Fruit fly (Drosophila melanogaster) whole organism, embryonic: Measurements from ENCODE around the gene CG3117.
A peak's percentile ranks its signal among the peaks of the same experiment; 100 is the strongest.

Experiments
- Bteb2 ChIP-seq: fragments of 200-800 bp; sonication (Bioruptor generic); optimal IDR thresholded peaks from 2 replicates; lab custom pipeline; 2016; ENCODE audit warnings: missing biosample characterization, missing genetic modification characterization
- CG10321 ChIP-seq: fragments of 200-800 bp; sonication (Bioruptor generic); IDR thresholded peaks from 2 replicates; pipeline ENCODE4 v1.3.6; 2022; ENCODE audit warnings: missing biosample characterization, missing genetic modification characterization
- CG10366 ChIP-seq: fragments of 200-800 bp; sonication (Bioruptor generic); IDR thresholded peaks from 2 replicates; pipeline ENCODE4 v1.3.6; 2022; ENCODE audit warnings: missing biosample characterization, missing genetic modification characterization
- CG10543 ChIP-seq: fragments of 200-800 bp; sonication (Bioruptor generic); optimal IDR thresholded peaks from 3 replicates; lab custom pipeline; 2017; ENCODE audit warnings: missing biosample characterization, mild to moderate bottlenecking, missing genetic modification characterization, moderate library complexity
- CG11504 ChIP-seq: fragments of 200-800 bp; sonication (Bioruptor generic); optimal IDR thresholded peaks from 3 replicates; lab custom pipeline; 2019; ENCODE audit warnings: missing biosample characterization, mild to moderate bottlenecking, missing genetic modification characterization, moderate library complexity
- CG11560 ChIP-seq: fragments of 200-800 bp; sonication (Bioruptor generic); IDR thresholded peaks from 3 replicates; pipeline ENCODE4 v1.3.6; 2022; ENCODE audit warnings: missing biosample characterization, missing genetic modification characterization
- CG12071 ChIP-seq: fragments of 200-800 bp; sonication (Bioruptor generic); optimal IDR thresholded peaks from 3 replicates; lab custom pipeline; 2018; ENCODE audit warnings: missing biosample characterization, mild to moderate bottlenecking, missing genetic modification characterization
- CG12391 ChIP-seq: fragments of 200-800 bp; sonication (Bioruptor generic); optimal IDR thresholded peaks from 3 replicates; lab custom pipeline; 2018; ENCODE audit warnings: missing biosample characterization, mild to moderate bottlenecking, missing genetic modification characterization, moderate library complexity
- CG13775 ChIP-seq: fragments of 200-800 bp; sonication (Bioruptor generic); optimal IDR thresholded peaks from 3 replicates; lab custom pipeline; 2017; ENCODE audit warnings: missing biosample characterization, mild to moderate bottlenecking, missing genetic modification characterization
- CG15269 ChIP-seq: fragments of 200-800 bp; sonication (Bioruptor generic); optimal IDR thresholded peaks from 2 replicates; lab custom pipeline; 2018; ENCODE audit warnings: missing biosample characterization, mild to moderate bottlenecking, missing genetic modification characterization, moderate library complexity
- CG17612 ChIP-seq: fragments of 200-800 bp; sonication (Bioruptor generic); IDR thresholded peaks from 2 replicates; pipeline ENCODE4 v1.3.6; 2022; ENCODE audit warnings: missing biosample characterization, missing genetic modification characterization
- CG18011 ChIP-seq: fragments of 200-800 bp; sonication (Bioruptor generic); optimal IDR thresholded peaks from 2 replicates; lab custom pipeline; 2017; ENCODE audit warnings: missing biosample characterization, missing genetic modification characterization, mild to moderate bottlenecking, moderate library complexity, missing genotype
- CG2129 ChIP-seq: fragments of 200-800 bp; sonication (Bioruptor generic); IDR thresholded peaks from 2 replicates; pipeline ENCODE4 v1.3.6; 2022; ENCODE audit warnings: missing biosample characterization, missing genetic modification characterization; ENCODE audit not compliant: partially characterized antibody
- CG34224 ChIP-seq: fragments of 200-800 bp; sonication (Bioruptor generic); IDR thresholded peaks from 3 replicates; pipeline ENCODE4 v1.3.6; 2022; ENCODE audit warnings: missing biosample characterization, missing genetic modification characterization; ENCODE audit not compliant: partially characterized antibody
- CG3726 ChIP-seq: fragments of 200-800 bp; sonication (Bioruptor generic); IDR thresholded peaks from 3 replicates; pipeline ENCODE4, ENCODE4 v1.3.6; 2022; ENCODE audit warnings: missing biosample characterization, missing genetic modification characterization
- CG5245 ChIP-seq: fragments of 200-800 bp; sonication (Bioruptor generic); optimal IDR thresholded peaks from 3 replicates; lab custom pipeline; 2016; ENCODE audit warnings: missing biosample characterization, missing genetic modification characterization
- CG6765 ChIP-seq: fragments of 200-800 bp; sonication (Bioruptor generic); optimal IDR thresholded peaks from 3 replicates; lab custom pipeline; 2017; ENCODE audit warnings: missing biosample characterization, mild to moderate bottlenecking, missing genetic modification characterization
- Chrac-16 ChIP-seq: fragments of 200-800 bp; sonication (Bioruptor generic); optimal IDR thresholded peaks from 3 replicates; lab custom pipeline; 2016; ENCODE audit warnings: missing biosample characterization, missing genetic modification characterization
- Fer1 ChIP-seq: fragments of 200-800 bp; sonication (Bioruptor generic); optimal IDR thresholded peaks from 2 replicates; lab custom pipeline; 2017; ENCODE audit warnings: missing biosample characterization, mild to moderate bottlenecking, missing genetic modification characterization
- Neu2 ChIP-seq: fragments of 200-800 bp; sonication (Bioruptor generic); optimal IDR thresholded peaks from 3 replicates; lab custom pipeline; 2016; ENCODE audit warnings: missing biosample characterization, missing genetic modification characterization, borderline replicate concordance
- Rfx ChIP-seq: fragments of 200-800 bp; sonication (Bioruptor generic); IDR thresholded peaks from 2 replicates; pipeline ENCODE4 v1.3.6; 2022; ENCODE audit warnings: missing biosample characterization, missing genetic modification characterization
- Rx ChIP-seq: fragments of 200-800 bp; sonication (Bioruptor generic); IDR thresholded peaks from 2 replicates; pipeline ENCODE4 v1.3.6; 2022; ENCODE audit warnings: missing biosample characterization, missing genetic modification characterization
- Sox102F ChIP-seq: fragments of 200-800 bp; sonication (Bioruptor generic); optimal IDR thresholded peaks from 2 replicates; lab custom pipeline; 2018; ENCODE audit warnings: missing biosample characterization, mild to moderate bottlenecking, missing genetic modification characterization, moderate library complexity
- abd-A ChIP-seq: fragments of 200-800 bp; sonication (Bioruptor generic); optimal IDR thresholded peaks from 3 replicates; lab custom pipeline; 2019; ENCODE audit warnings: missing biosample characterization, mild to moderate bottlenecking, missing genetic modification characterization, moderate library complexity
- bbx ChIP-seq: fragments of 200-800 bp; sonication (Bioruptor generic); IDR thresholded peaks from 2 replicates; pipeline ENCODE4 v1.3.6; 2022; ENCODE audit warnings: missing biosample characterization, missing genetic modification characterization; ENCODE audit not compliant: partially characterized antibody
- chif ChIP-seq, 2 experiments: fragments of 200-800 bp; sonication (Bioruptor generic); optimal IDR thresholded peaks; 3 replicates each; lab custom pipeline; 2016; ENCODE audit warnings: missing biosample characterization in 2 of 2, missing genetic modification characterization in 2 of 2
- chn ChIP-seq: fragments of 200-800 bp; sonication (Bioruptor generic); optimal IDR thresholded peaks from 2 replicates; lab custom pipeline; 2016; ENCODE audit warnings: missing biosample characterization, missing genetic modification characterization
- crp ChIP-seq, 2 experiments: fragments of 200-800 bp; sonication (Bioruptor generic); optimal IDR thresholded peaks; 2 replicates in 1 of 2; 3 replicates in 1 of 2; lab custom pipeline; 2017; ENCODE audit warnings: missing biosample characterization in 2 of 2, missing genetic modification characterization in 2 of 2, mild to moderate bottlenecking in 1 of 2, moderate library complexity in 1 of 2
- da ChIP-seq: fragments of 200-800 bp; sonication (Bioruptor generic); optimal IDR thresholded peaks from 2 replicates; lab custom pipeline; 2016; ENCODE audit warnings: missing biosample characterization, missing genetic modification characterization
- dm ChIP-seq: fragments of 200-800 bp; sonication (Bioruptor generic); optimal IDR thresholded peaks from 3 replicates; lab custom pipeline; 2016; ENCODE audit warnings: missing biosample characterization, missing genetic modification characterization
- eve ChIP-seq, 2 experiments: fragments of >200 bp; optimal IDR thresholded peaks; 2 replicates each; lab custom pipeline; 2017; ENCODE audit warnings: missing biosample characterization in 2 of 2, missing genetic modification characterization in 2 of 2
- fd102C ChIP-seq: fragments of 200-800 bp; sonication (Bioruptor generic); optimal IDR thresholded peaks from 2 replicates; lab custom pipeline; 2018; ENCODE audit warnings: missing biosample characterization, mild to moderate bottlenecking, missing genetic modification characterization, moderate library complexity
- gcm ChIP-seq: fragments of 200-800 bp; sonication (Bioruptor generic); optimal IDR thresholded peaks from 2 replicates; lab custom pipeline; 2019; ENCODE audit warnings: missing biosample characterization, mild to moderate bottlenecking, missing genetic modification characterization, moderate library complexity
- gcm2 ChIP-seq: fragments of 200-800 bp; sonication (Bioruptor generic); optimal IDR thresholded peaks from 2 replicates; lab custom pipeline; 2016; ENCODE audit warnings: missing biosample characterization, missing genetic modification characterization
- gem ChIP-seq: fragments of 200-800 bp; sonication (Bioruptor generic); optimal IDR thresholded peaks from 2 replicates; lab custom pipeline; 2019; ENCODE audit warnings: missing biosample characterization, mild to moderate bottlenecking, missing genetic modification characterization, moderate library complexity
- grn ChIP-seq: fragments of 200-800 bp; sonication (Bioruptor generic); optimal IDR thresholded peaks from 3 replicates; lab custom pipeline; 2017; ENCODE audit warnings: missing biosample characterization, missing genetic modification characterization
- ken ChIP-seq: fragments of 200-800 bp; sonication (Bioruptor generic); IDR thresholded peaks from 3 replicates; pipeline ENCODE4 v1.3.6; 2022; ENCODE audit warnings: missing biosample characterization, missing genetic modification characterization
- maf-S ChIP-seq: fragments of 200-800 bp; sonication (Bioruptor generic); optimal IDR thresholded peaks from 2 replicates; lab custom pipeline; 2016; ENCODE audit warnings: missing biosample characterization, missing genetic modification characterization
- mirr ChIP-seq: fragments of 200-800 bp; sonication (Bioruptor generic); optimal IDR thresholded peaks from 3 replicates; lab custom pipeline; 2018; ENCODE audit warnings: missing biosample characterization, mild to moderate bottlenecking, missing genetic modification characterization
- nerfin-2 ChIP-seq: fragments of 200-800 bp; sonication (Bioruptor generic); IDR thresholded peaks from 2 replicates; pipeline ENCODE4 v1.3.6; 2022; ENCODE audit warnings: missing biosample characterization, missing genetic modification characterization; ENCODE audit not compliant: partially characterized antibody
- phol ChIP-seq: fragments of 200-800 bp; sonication (Bioruptor generic); optimal IDR thresholded peaks from 3 replicates; lab custom pipeline; 2018; ENCODE audit warnings: missing biosample characterization, mild to moderate bottlenecking, missing genetic modification characterization, moderate library complexity
- sd ChIP-seq: fragments of 200-800 bp; sonication (Bioruptor generic); optimal IDR thresholded peaks from 3 replicates; lab custom pipeline; 2018; ENCODE audit warnings: missing biosample characterization, mild to moderate bottlenecking, missing genetic modification characterization, moderate library complexity
- shn ChIP-seq: fragments of 200-800 bp; sonication (Bioruptor generic); optimal IDR thresholded peaks from 3 replicates; lab custom pipeline; 2016; ENCODE audit warnings: missing biosample characterization, missing genetic modification characterization
- tap ChIP-seq: fragments of 200-800 bp; optimal IDR thresholded peaks from 3 replicates; lab custom pipeline; 2019; ENCODE audit warnings: missing biosample characterization, mild to moderate bottlenecking, missing genetic modification characterization, moderate library complexity
- tgo ChIP-seq: fragments of 200-800 bp; sonication (Bioruptor generic); IDR thresholded peaks from 3 replicates; pipeline ENCODE4 v1.3.6; 2022; ENCODE audit warnings: missing biosample characterization, missing genetic modification characterization
- tna ChIP-seq: fragments of 200-800 bp; sonication (Bioruptor generic); IDR thresholded peaks from 2 replicates; pipeline ENCODE4 v1.3.6; 2022; ENCODE audit warnings: missing biosample characterization, missing genetic modification characterization; ENCODE audit not compliant: partially characterized antibody
- tx ChIP-seq: fragments of 200-800 bp; sonication (Bioruptor generic); optimal IDR thresholded peaks from 2 replicates; lab custom pipeline; 2016; ENCODE audit warnings: missing biosample characterization, missing genetic modification characterization
- zen ChIP-seq: fragments of 200-800 bp; sonication (Bioruptor generic); optimal IDR thresholded peaks from 3 replicates; lab custom pipeline; 2018; ENCODE audit warnings: missing biosample characterization, mild to moderate bottlenecking, missing genetic modification characterization, moderate library complexity

Gene CG3117

DNA sequence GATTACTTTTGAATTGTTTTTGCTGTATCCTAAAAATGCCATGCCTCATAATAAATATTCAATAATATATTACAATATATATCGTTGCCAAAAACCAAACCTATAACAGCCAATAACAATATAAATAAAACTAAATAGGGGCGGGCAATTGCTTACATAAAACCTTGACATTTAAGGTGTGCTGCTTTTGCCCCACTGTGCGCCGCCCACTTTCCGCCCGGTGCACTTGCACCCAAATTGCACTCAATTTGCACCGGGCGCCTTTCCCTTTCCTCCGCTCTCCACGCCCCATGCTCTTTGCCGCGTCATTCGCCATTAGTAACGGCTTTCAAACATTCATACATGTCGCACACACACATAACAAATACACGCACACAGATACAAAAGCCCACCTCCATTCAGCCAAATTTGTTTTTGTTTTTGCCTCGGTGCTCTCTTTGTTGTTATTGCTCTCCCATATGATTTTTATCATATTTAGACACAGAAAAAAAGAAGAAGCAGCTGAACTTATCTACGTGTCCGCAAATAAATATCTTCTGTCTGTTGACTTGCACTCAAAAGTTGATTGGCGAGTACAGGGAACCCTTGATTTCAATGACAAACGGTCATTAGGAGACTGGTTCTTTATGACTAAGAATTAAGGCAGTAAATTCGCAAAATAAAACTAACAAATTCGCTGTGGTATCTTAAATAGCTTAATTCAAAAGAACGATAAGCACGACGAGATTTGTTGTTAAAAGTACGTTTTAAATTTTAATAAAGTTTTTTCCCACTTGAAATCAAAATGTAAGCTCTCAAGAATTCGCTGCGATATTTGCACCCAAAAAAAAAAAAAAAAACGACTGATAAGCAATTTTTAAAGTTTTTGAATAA lies 11.1 kb upstream of the CG3117 start (continued):
- TF ChIP-seq CG13775 (GFP tag; lab: Kevin White, UChicago) = no peak
- peak; percentile 84 for TF ChIP-seq mirr (GFP tag; lab: Kevin White, UChicago)
- no peak for TF ChIP-seq CG10366
- 0 out of 2 replicates have a peak, but pooled peaks have one; percentile 14 for TF ChIP-seq bbx (GFP tag; lab: Robert Waterston, UW)
- TF ChIP-seq Chrac-16 (GFP tag; lab: Kevin White, UChicago) = no peak
- TF ChIP-seq CG12071 = peak; percentile 42
- peak; percentile 25 for TF ChIP-seq CG15269
- TF ChIP-seq gem (tag; lab: Kevin White, UChicago) = peak; percentile 42
- TF ChIP-seq fd102C (GFP tag; lab: Kevin White, UChicago) = no peak
- peak; percentile 58; the same call in 1 of the 3 replicates for TF ChIP-seq ken (GFP tag; lab: Robert Waterston, UW)
- TF ChIP-seq sd = peak; percentile 66
- no peak for TF ChIP-seq CG18011
- no peak for TF ChIP-seq Bteb2 (GFP tag; lab: Kevin White, UChicago)
- peak; percentile 24 for TF ChIP-seq CG11504 (tag; lab: Kevin White, UChicago)
- TF ChIP-seq CG10321 (GFP tag; lab: Robert Waterston, UW) = 0 out of 2 replicates have a peak, but pooled peaks have one; percentile 16
- TF ChIP-seq Sox102F (GFP tag; lab: Kevin White, UChicago) = peak; percentile 43
- TF ChIP-seq tx (GFP tag; lab: Kevin White, UChicago) = no peak
- TF ChIP-seq gcm = no peak
- no peak for TF ChIP-seq CG17612 (GFP tag; lab: Robert Waterston, UW)
- TF ChIP-seq Fer1 = peak; percentile 24
- peak; percentile 8 for TF ChIP-seq shn (GFP tag; lab: Kevin White, UChicago)
- TF ChIP-seq da = no peak
- TF ChIP-seq phol = peak; percentile 24
- no peak for TF ChIP-seq zen (tag; lab: Kevin White, UChicago)
- TF ChIP-seq Rfx (GFP tag; lab: Robert Waterston, UW) = 0 out of 2 replicates have a peak, but pooled peaks have one; percentile 31
- peak in 1 of 2 experiments; percentile 22 for TF ChIP-seq eve (GFP tag; optimal IDR thresholded peaks at IDR 0.05; lab: Kevin White, UChicago)
- TF ChIP-seq CG34224 (GFP tag; lab: Robert Waterston, UW) = no peak
- TF ChIP-seq chn (GFP tag; lab: Kevin White, UChicago) = no peak
- TF ChIP-seq dm (GFP tag; lab: Kevin White, UChicago) = no peak
- no peak for TF ChIP-seq chif (GFP tag; optimal IDR thresholded peaks at IDR 0.05; lab: Kevin White, UChicago)
- TF ChIP-seq tap (tag; lab: Kevin White, UChicago) = peak; percentile 30
- TF ChIP-seq nerfin-2 (GFP tag; lab: Robert Waterston, UW) = no peak
- no peak for TF ChIP-seq CG2129 (GFP tag; lab: Robert Waterston, UW)
- no peak for TF ChIP-seq Neu2 (GFP tag; lab: Kevin White, UChicago)
- peak; percentile 2 for TF ChIP-seq gcm2 (GFP tag; lab: Kevin White, UChicago)
- TF ChIP-seq abd-A (tag; lab: Kevin White, UChicago) = peak; percentile 42
- TF ChIP-seq grn (GFP tag; lab: Kevin White, UChicago) = peak; percentile 85
- 0 out of 3 replicates have a peak, but pooled peaks have one; percentile 24 for TF ChIP-seq tgo (GFP tag; lab: Robert Waterston, UW)
- TF ChIP-seq CG12391 (tag; lab: Kevin White, UChicago) = peak; percentile 0
- TF ChIP-seq maf-S (GFP tag; lab: Kevin White, UChicago) = no peak
- no peak for TF ChIP-seq tna
- TF ChIP-seq CG3726 (GFP tag; lab: Robert Waterston, UW) = no peak
- TF ChIP-seq CG5245 (GFP tag; lab: Kevin White, UChicago) = peak; percentile 1
- peak in 1 of 2 experiments; percentile 25 for TF ChIP-seq crp (GFP tag; optimal IDR thresholded peaks at IDR 0.05; lab: Kevin White, UChicago)
- no peak for TF ChIP-seq Rx
- peak; percentile 53 for TF ChIP-seq CG10543 (GFP tag; lab: Kevin White, UChicago)
- TF ChIP-seq CG6765 = no peak
- TF ChIP-seq CG11560 (tag; lab: Robert Waterston, UW) = no peak
